Fruit fly (Drosophila melanogaster): ENCODE data around the gene CG32579.

Gene CG32579

DNA sequence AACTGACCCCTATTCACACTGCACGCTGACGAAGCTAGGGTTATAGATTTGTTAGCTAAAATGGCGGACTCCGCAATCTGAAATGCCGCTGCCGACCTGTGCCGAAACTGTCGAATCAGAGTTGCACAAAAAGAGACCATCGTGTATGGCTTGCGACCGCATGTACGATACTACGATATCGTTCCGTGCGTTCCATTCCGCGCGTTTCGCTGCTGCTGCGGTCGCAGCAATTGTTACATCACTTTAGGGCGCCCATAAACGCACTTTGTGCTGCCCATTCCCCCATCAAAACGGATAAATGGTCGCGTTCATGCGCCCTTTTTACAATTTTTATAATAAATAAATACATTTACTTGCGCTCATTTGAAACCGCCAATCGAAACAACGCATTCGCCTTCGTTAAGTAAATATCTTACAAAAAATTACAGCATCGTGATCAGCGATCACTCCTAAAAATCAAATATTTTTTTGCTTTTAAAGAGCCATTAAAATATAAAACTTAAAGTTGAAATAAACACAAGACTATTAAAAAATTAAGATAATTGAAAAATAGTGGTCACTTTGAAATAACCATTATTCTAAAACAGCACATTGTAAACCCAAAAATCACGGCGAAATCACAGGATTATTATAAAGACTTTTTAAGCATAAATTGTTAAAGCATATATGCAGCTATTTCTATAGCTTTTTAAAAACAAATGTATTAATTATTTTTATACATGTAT, 2.7 kb upstream of the CG32579 start, which contains the start of gene Cyp1 (continued):
- no peak for TF ChIP-seq Elba2 (GFP tag; optimal IDR thresholded peaks at IDR 0.05)
- TF ChIP-seq zfh1 (GFP tag; IDR thresholded peaks at IDR 0.05): peak; percentile 70; the same call in 2 of the 3 replicates
- TF ChIP-seq Awh (GFP tag; IDR thresholded peaks at IDR 0.05): 0 out of 2 replicates have a peak, but pooled peaks have one; percentile 33
- peak; percentile 19 for TF ChIP-seq tup (GFP tag; optimal IDR thresholded peaks at IDR 0.05)
- no peak for TF ChIP-seq bab2 (GFP tag; optimal IDR thresholded peaks at IDR 0.05)
- TF ChIP-seq sna (GFP tag; IDR thresholded peaks at IDR 0.05; ENCODE audit: partially characterized antibody): peak; percentile 49; the same call in 1 of the 2 replicates
- peak; percentile 47; the same call in 2 of the 3 replicates for TF ChIP-seq dysf (GFP tag; IDR thresholded peaks at IDR 0.05)
- peak; percentile 90 for TF ChIP-seq CG17186 (GFP tag; optimal IDR thresholded peaks at IDR 0.05)
- no peak for TF ChIP-seq ro (GFP tag; IDR thresholded peaks at IDR 0.05)
- TF ChIP-seq Opbp (GFP tag; IDR thresholded peaks at IDR 0.05; ENCODE audit: partially characterized antibody): peak; percentile 87
- no peak for TF ChIP-seq emc (GFP tag; optimal IDR thresholded peaks at IDR 0.05)
- peak; percentile 27 for TF ChIP-seq grau (tag; optimal IDR thresholded peaks at IDR 0.05)
- peak; percentile 6; the same call in 1 of the 2 replicates for TF ChIP-seq Taf1 (GFP tag; IDR thresholded peaks at IDR 0.05)
- peak; percentile 79 for TF ChIP-seq knrl (GFP tag; IDR thresholded peaks at IDR 0.05; ENCODE audit: partially characterized antibody)
- TF ChIP-seq Sox102F (GFP tag; optimal IDR thresholded peaks at IDR 0.05): no peak
- no peak for TF ChIP-seq sd (tag; optimal IDR thresholded peaks at IDR 0.05)
- no peak for TF ChIP-seq Dip3 (GFP tag; optimal IDR thresholded peaks at IDR 0.05)
- peak; percentile 34; the same call in 1 of the 3 replicates for TF ChIP-seq CG7357 (GFP tag; IDR thresholded peaks at IDR 0.05)
- no peak for TF ChIP-seq crc (GFP tag; optimal IDR thresholded peaks at IDR 0.05)
- TF ChIP-seq Atf6 (GFP tag; IDR thresholded peaks at IDR 0.05): no peak
- TF ChIP-seq CG12219 (GFP tag; optimal IDR thresholded peaks at IDR 0.05): no peak
- TF ChIP-seq CG12391 (tag; optimal IDR thresholded peaks at IDR 0.05): peak; percentile 19
- TF ChIP-seq CG13424 (tag; optimal IDR thresholded peaks at IDR 0.05): peak; percentile 20
- peak; percentile 68 for TF ChIP-seq CG9932 (GFP tag; IDR thresholded peaks at IDR 0.05)
- peak; percentile 58; the same call in 1 of the 3 replicates for TF ChIP-seq CG34422 (GFP tag; IDR thresholded peaks at IDR 0.05)
- peak; percentile 77 for TF ChIP-seq ci (GFP tag; IDR thresholded peaks at IDR 0.05)
- no peak for TF ChIP-seq dmrt99B (tag; optimal IDR thresholded peaks at IDR 0.05)
- TF ChIP-seq CG2116 (GFP tag; optimal IDR thresholded peaks at IDR 0.05): peak; percentile 98
- TF ChIP-seq CG10274 (GFP tag; optimal IDR thresholded peaks at IDR 0.05): no peak
- TF ChIP-seq B-H2 (GFP tag; optimal IDR thresholded peaks at IDR 0.05): peak; percentile 47
- no peak for TF ChIP-seq CG10979 (tag; optimal IDR thresholded peaks at IDR 0.05)
- no peak for TF ChIP-seq Fer2 (tag; optimal IDR thresholded peaks at IDR 0.05)
- TF ChIP-seq pita (GFP tag; optimal IDR thresholded peaks at IDR 0.05): no peak
- no peak for TF ChIP-seq CG3407 (GFP tag; optimal IDR thresholded peaks at IDR 0.05)
- no peak for TF ChIP-seq trh (GFP tag; optimal IDR thresholded peaks at IDR 0.05)
- TF ChIP-seq CG14965 (GFP tag; optimal IDR thresholded peaks at IDR 0.05; ENCODE audit: borderline replicate concordance): no peak
- TF ChIP-seq CG1647 (GFP tag; optimal IDR thresholded peaks at IDR 0.05): no peak
- peak; percentile 88 for TF ChIP-seq CG15514 (GFP tag; optimal IDR thresholded peaks at IDR 0.05)
- TF ChIP-seq Lhr (GFP tag; optimal IDR thresholded peaks at IDR 0.05): no peak
- peak; percentile 44 for TF ChIP-seq Myb (GFP tag; optimal IDR thresholded peaks at IDR 0.05)
- no peak for TF ChIP-seq TFAM (GFP tag; optimal IDR thresholded peaks at IDR 0.05)
- peak; percentile 44; the same call in 2 of the 3 replicates for TF ChIP-seq B-H1 (GFP tag; IDR thresholded peaks at IDR 0.05)
- TF ChIP-seq lola (GFP tag; optimal IDR thresholded peaks at IDR 0.05): no peak
- TF ChIP-seq CTCF (GFP tag; optimal IDR thresholded peaks at IDR 0.05): no peak
- TF ChIP-seq tna (GFP tag; IDR thresholded peaks at IDR 0.05; ENCODE audit: partially characterized antibody): peak; percentile 73
- TF ChIP-seq CG2889 (GFP tag; IDR thresholded peaks at IDR 0.05): no peak; the same call in 2 of the 3 replicates
- no peak; the same call in none of the 2 replicates for TF ChIP-seq CG32532 (GFP tag; IDR thresholded peaks at IDR 0.05)
- peak; percentile 99 for TF ChIP-seq CG31441 (GFP tag; IDR thresholded peaks at IDR 0.05)
- TF ChIP-seq CG12942 (GFP tag; optimal IDR thresholded peaks at IDR 0.05): no peak
